Worm (Caenorhabditis elegans) whole organism, L1 larva: ENCODE measurements around the gene dhcr-7.
"Not testable (repeated sequence)": the region's sequence is repeated elsewhere in the genome, so short reads cannot be mapped to it uniquely, and the experiment has no call there.

Experiments
- C16A3.4 ChIP-seq: fragments of 150-350 bp; optimal IDR thresholded peaks from 2 replicates; lab custom pipeline; 2014; ENCODE audit warnings: missing biosample characterization, missing genetic modification characterization
- C34B4.2 ChIP-seq: sonication (generic microtip); optimal IDR thresholded peaks from 2 replicates; lab custom pipeline; 2017; ENCODE audit warnings: mild to moderate bottlenecking, missing genetic modification characterization, missing compliant biosample characterization
- F16B12.6 ChIP-seq: fragments of 150-350 bp; optimal IDR thresholded peaks from 2 replicates; lab custom pipeline; 2014; ENCODE audit warnings: missing biosample characterization, missing genetic modification characterization
- aha-1 ChIP-seq: fragments of 150-350 bp; optimal IDR thresholded peaks from 2 replicates; lab custom pipeline; 2014; ENCODE audit warnings: missing biosample characterization, missing genetic modification characterization
- alr-1 ChIP-seq: fragments of 200-800 bp; sonication (Bioruptor generic); optimal IDR thresholded peaks from 2 replicates; lab custom pipeline; 2018; ENCODE audit warnings: borderline replicate concordance, mild to moderate bottlenecking, missing genetic modification characterization, missing compliant biosample characterization
- ceh-63 ChIP-seq: fragments of 200-800 bp; sonication (Bioruptor generic); optimal IDR thresholded peaks from 2 replicates; lab custom pipeline; 2018; ENCODE audit warnings: mild to moderate bottlenecking, missing genetic modification characterization, missing compliant biosample characterization
- ceh-82 ChIP-seq, 3 experiments: fragments of 150-350 bp in 1 of 3; sonication (generic microtip) in 2 of 3; optimal IDR thresholded peaks; 2 replicates each; lab custom pipeline; 2014 to 2017; ENCODE audit warnings: missing biosample characterization in 3 of 3, missing genetic modification characterization in 3 of 3
- ceh-90 ChIP-seq: sonication (generic microtip); optimal IDR thresholded peaks from 2 replicates; lab custom pipeline; 2016; ENCODE audit warnings: missing genetic modification characterization, missing compliant biosample characterization
- ces-1 ChIP-seq: fragments of 150-350 bp; optimal IDR thresholded peaks from 2 replicates; lab custom pipeline; 2014; ENCODE audit warnings: missing biosample characterization, missing genetic modification reagents, missing genetic modification characterization
- dsc-1 ChIP-seq: sonication (generic microtip); optimal IDR thresholded peaks from 2 replicates; lab custom pipeline; 2016; ENCODE audit warnings: mild to moderate bottlenecking, missing genetic modification characterization, missing compliant biosample characterization
- efl-1 ChIP-seq, 4 experiments: fragments of 150-350 bp; optimal IDR thresholded peaks in 3 of 4; peaks in 1 of 4; 1 replicate in 1 of 4; 2 replicates in 3 of 4; lab custom pipeline; 2014; ENCODE audit warnings: missing biosample characterization in 2 of 4, missing genetic modification characterization in 2 of 4, missing genetic modification reagents in 2 of 4
- egl-13 ChIP-seq: sonication (generic microtip); optimal IDR thresholded peaks from 2 replicates; lab custom pipeline; 2016; ENCODE audit warnings: missing genotype, missing genetic modification reagents, missing genetic modification characterization, missing compliant biosample characterization
- elt-2 ChIP-seq: sonication (generic microtip); optimal IDR thresholded peaks from 2 replicates; lab custom pipeline; 2016; ENCODE audit warnings: missing genetic modification characterization, mild to moderate bottlenecking, inconsistent platforms, missing compliant biosample characterization, missing genetic modification reagents
- elt-3 ChIP-seq, 6 experiments: fragments of 150-350 bp in 1 of 6; sonication (generic microtip); optimal IDR thresholded peaks; 2 replicates each; lab custom pipeline; 2017 to 2018; ENCODE audit warnings: missing biosample characterization in 6 of 6, missing genetic modification characterization in 6 of 6, inconsistent platforms in 1 of 6
- ets-5 ChIP-seq: fragments of 200-800 bp; sonication (Bioruptor generic); IDR thresholded peaks from 2 replicates; pipeline ENCODE4 v1.3.6; 2022; ENCODE audit warnings: missing genetic modification characterization, missing compliant biosample characterization
- fkh-4 ChIP-seq: sonication (generic microtip); optimal IDR thresholded peaks from 2 replicates; lab custom pipeline; 2016; ENCODE audit warnings: missing compliant biosample characterization, missing genetic modification characterization, borderline replicate concordance
- fos-1 ChIP-seq: fragments of 150-350 bp; optimal IDR thresholded peaks from 2 replicates; lab custom pipeline; 2014; ENCODE audit warnings: missing biosample characterization, missing genetic modification characterization
- grh-1 ChIP-seq: fragments of 200-800 bp; sonication (Bioruptor generic); IDR thresholded peaks from 2 replicates; pipeline ENCODE4 v1.3.6; 2022; ENCODE audit warnings: missing genetic modification reagents, missing genetic modification characterization, missing compliant biosample characterization
- hlh-17 ChIP-seq: fragments of 200-800 bp; sonication (Bioruptor generic); optimal IDR thresholded peaks from 2 replicates; lab custom pipeline; 2018; ENCODE audit warnings: missing genetic modification characterization, mild to moderate bottlenecking, missing compliant biosample characterization, moderate library complexity, borderline replicate concordance
- isw-1 ChIP-seq: fragments of 200-800 bp; sonication (Bioruptor generic); IDR thresholded peaks from 2 replicates; pipeline ENCODE4 v1.3.6; 2022; ENCODE audit warnings: missing genetic modification characterization, missing compliant biosample characterization
- lin-13 ChIP-seq: fragments of 150-350 bp; optimal IDR thresholded peaks from 2 replicates; lab custom pipeline; 2014; ENCODE audit warnings: missing biosample characterization, missing genetic modification reagents, missing genetic modification characterization
- lin-14 ChIP-seq: fragments of 200-800 bp; sonication (Bioruptor generic); optimal IDR thresholded peaks from 2 replicates; lab custom pipeline; 2018; ENCODE audit warnings: mild to moderate bottlenecking, missing genetic modification characterization, moderate library complexity, missing compliant biosample characterization
- lin-35 ChIP-seq, 2 experiments: fragments of 150-350 bp; optimal IDR thresholded peaks; 2 replicates each; lab custom pipeline; 2014; ENCODE audit warnings: missing biosample characterization in 2 of 2, missing genetic modification characterization in 2 of 2, missing genetic modification reagents in 2 of 2
- lin-39 ChIP-seq: fragments of 150-350 bp; optimal IDR thresholded peaks from 2 replicates; lab custom pipeline; 2014; ENCODE audit warnings: missing biosample characterization, missing genetic modification reagents, missing genetic modification characterization
- lir-3 ChIP-seq: sonication (generic microtip); optimal IDR thresholded peaks from 2 replicates; lab custom pipeline; 2016; ENCODE audit warnings: mild to moderate bottlenecking, missing genetic modification characterization, moderate library complexity, missing compliant biosample characterization; ENCODE audit not compliant: poor library complexity
- lsy-2 ChIP-seq, 2 experiments: fragments of 150-350 bp; optimal IDR thresholded peaks; 2 replicates each; lab custom pipeline; 2014; ENCODE audit warnings: missing biosample characterization in 2 of 2, missing genetic modification characterization in 2 of 2
- mab-9 ChIP-seq: fragments of 200-800 bp; sonication (Bioruptor generic); IDR thresholded peaks from 2 replicates; pipeline ENCODE4 v1.3.6; 2022; ENCODE audit warnings: missing genetic modification reagents, missing genetic modification characterization, missing compliant biosample characterization
- mef-2 ChIP-seq: fragments of 150-350 bp; optimal IDR thresholded peaks from 2 replicates; lab custom pipeline; 2014; ENCODE audit warnings: missing biosample characterization, missing genetic modification characterization
- nhr-237 ChIP-seq: fragments of 150-350 bp; optimal IDR thresholded peaks from 2 replicates; lab custom pipeline; 2014; ENCODE audit warnings: missing biosample characterization, missing genetic modification characterization
- nhr-84 ChIP-seq: sonication (generic microtip); optimal IDR thresholded peaks from 2 replicates; lab custom pipeline; 2017; ENCODE audit warnings: missing biosample characterization, missing genetic modification characterization
- nhr-85 ChIP-seq: sonication (generic microtip); peaks from one replicate; lab custom pipeline; 2016; ENCODE audit warnings: missing genetic modification characterization, inconsistent platforms, missing compliant biosample characterization
- nhr-90 ChIP-seq: sonication (generic microtip); optimal IDR thresholded peaks from 2 replicates; lab custom pipeline; 2016; ENCODE audit warnings: mild to moderate bottlenecking, missing genetic modification characterization, missing compliant biosample characterization; ENCODE audit not compliant: poor library complexity
- pqm-1 ChIP-seq: sonication (generic microtip); optimal IDR thresholded peaks from 3 replicates; lab custom pipeline; 2017; ENCODE audit warnings: missing biosample characterization, missing genetic modification characterization
- skn-1 ChIP-seq: fragments of 150-350 bp; optimal IDR thresholded peaks from 2 replicates; lab custom pipeline; 2014; ENCODE audit warnings: missing biosample characterization, missing genetic modification characterization
- snpc-4 ChIP-seq: fragments of 150-350 bp; optimal IDR thresholded peaks from 2 replicates; lab custom pipeline; 2014; ENCODE audit warnings: missing biosample characterization, missing genetic modification characterization
- swsn-7 ChIP-seq: sonication (generic microtip); optimal IDR thresholded peaks from 2 replicates; lab custom pipeline; 2016; ENCODE audit warnings: missing genetic modification characterization, missing compliant biosample characterization
- unc-130 ChIP-seq: fragments of 150-350 bp; optimal IDR thresholded peaks from 2 replicates; lab custom pipeline; 2017; ENCODE audit warnings: missing biosample characterization, missing genetic modification characterization, inconsistent platforms
- unc-86 ChIP-seq: sonication (generic microtip); optimal IDR thresholded peaks from 2 replicates; lab custom pipeline; 2016; ENCODE audit warnings: missing genetic modification characterization, missing compliant biosample characterization
- zag-1 ChIP-seq: fragments of 150-350 bp; optimal IDR thresholded peaks from 2 replicates; lab custom pipeline; 2014; ENCODE audit warnings: missing biosample characterization, missing genetic modification characterization

Gene dhcr-7

ce11 chrV:20518927-20519326 is 33.7 kb upstream of the dhcr-7 start, which contains the start of gene Y38H6C.25:
Gene Y38H6C.25 (plus strand): TSS chrV:20519227.
- no peak for TF ChIP-seq ets-5 (GFP tag; lab: Robert Waterston, UW)
- no peak for TF ChIP-seq nhr-85 (tag; lab: Kevin White, UChicago)
- no peak for TF ChIP-seq dsc-1 (tag; lab: Kevin White, UChicago)
- TF ChIP-seq ceh-82 (tag; optimal IDR thresholded peaks at IDR 0.05; lab: Kevin White, UChicago) = no peak
- TF ChIP-seq grh-1 = no peak
- TF ChIP-seq nhr-84 = no peak
- TF ChIP-seq C16A3.4 (tag; lab: Kevin White, UChicago) = no peak
- TF ChIP-seq lin-13 (GFP tag; lab: Kevin White, UChicago) = no peak
- no peak for TF ChIP-seq ceh-63 (GFP tag; lab: Kevin White, UChicago)
- TF ChIP-seq egl-13 (tag; lab: Kevin White, UChicago) = no peak

ce11 chrV:20517005-20517404 is 31.8 kb upstream of the dhcr-7 start:
- TF ChIP-seq egl-13 (tag; lab: Kevin White, UChicago) (no peak), nhr-85 (tag; lab: Kevin White, UChicago) (peak; percentile 37)
- TF ChIP-seq, all 84 proteins: peak for 1

- TF ChIP-seq elt-2 (tag; lab: Kevin White, UChicago) (peak; percentile 6), alr-1 (tag; lab: Kevin White, UChicago) (no peak), zag-1 (no peak), mef-2 (tag; lab: Kevin White, UChicago) (no peak)
Measured at ce11 chrV:20514483-20514882, 29.3 kb upstream of the dhcr-7 start.

- TF ChIP-seq aha-1 (tag; lab: Kevin White, UChicago); ceh-90; pqm-1 (tag; lab: Kevin White, UChicago): not testable (repeated sequence)
Measured at ce11 chrV:20513661-20514060, 28.5 kb upstream of the dhcr-7 start, which contains the start of gene Y38H6C.8. Gene Y38H6C.8 (plus strand): TSS chrV:20513961.

ce11 chrV:20509427-20509826 is 24.2 kb upstream of the dhcr-7 start:
- TF ChIP-seq lsy-2 (tag; optimal IDR thresholded peaks at IDR 0.05; lab: Kevin White, UChicago) (no peak), mef-2 (tag; lab: Kevin White, UChicago) (no peak), lir-3 (tag; lab: Kevin White, UChicago) (no peak), lin-39 (tag; lab: Kevin White, UChicago) (no peak), elt-3 (tag; optimal IDR thresholded peaks at IDR 0.05; lab: Kevin White, UChicago) (no peak), fos-1 (tag; lab: Kevin White, UChicago) (no peak), efl-1 (optimal IDR thresholded peaks at IDR 0.05; lab: Kevin White, UChicago) (no peak), efl-1 (GFP tag; optimal IDR thresholded peaks at IDR 0.05 in 1 of 2; lab: Kevin White, UChicago) (peak in 1 of 2 experiments; percentile 52), dsc-1 (tag; lab: Kevin White, UChicago) (no peak)

ce11 chrV:20506542-20506941 is 21.4 kb upstream of the dhcr-7 start:
- TF ChIP-seq hlh-17 (GFP tag; lab: Kevin White, UChicago) (no peak), nhr-85 (tag; lab: Kevin White, UChicago) (peak; percentile 16), fkh-4 (tag; lab: Kevin White, UChicago) (no peak)

ce11 chrV:20504997-20505396 is 19.8 kb upstream of the dhcr-7 start, which contains the start of gene Y38H6C.4:
Gene Y38H6C.4 (minus strand): TSS chrV:20505097.
- TF ChIP-seq isw-1 (GFP tag; lab: Robert Waterston, UW) = no peak
- no peak for TF ChIP-seq ces-1 (GFP tag; lab: Kevin White, UChicago)
- no peak for TF ChIP-seq swsn-7
- no peak for TF ChIP-seq fos-1 (tag; lab: Kevin White, UChicago)
- TF ChIP-seq C34B4.2 = no peak
- TF ChIP-seq unc-130 = no peak
- TF ChIP-seq dsc-1 (tag; lab: Kevin White, UChicago) = no peak
- no peak for TF ChIP-seq F16B12.6 (tag; lab: Kevin White, UChicago)
- TF ChIP-seq skn-1 (tag; lab: Kevin White, UChicago) = no peak
- TF ChIP-seq efl-1 (optimal IDR thresholded peaks at IDR 0.05; lab: Kevin White, UChicago) = no peak
- TF ChIP-seq efl-1 (GFP tag; optimal IDR thresholded peaks at IDR 0.05 in 1 of 2; lab: Kevin White, UChicago) = no peak
- no peak for TF ChIP-seq unc-86 (tag; lab: Kevin White, UChicago)
- no peak for TF ChIP-seq hlh-17 (GFP tag; lab: Kevin White, UChicago)
- TF ChIP-seq nhr-237 (tag; lab: Kevin White, UChicago) = no peak
- TF ChIP-seq lin-35 (GFP tag; optimal IDR thresholded peaks at IDR 0.05; lab: Kevin White, UChicago) = no peak
- no peak for TF ChIP-seq snpc-4 (tag; lab: Kevin White, UChicago)
- no peak for TF ChIP-seq mab-9 (GFP tag; lab: Robert Waterston, UW)
- TF ChIP-seq lin-14 (GFP tag; lab: Kevin White, UChicago) = no peak
- TF ChIP-seq C16A3.4 (tag; lab: Kevin White, UChicago) = no peak
- TF ChIP-seq nhr-90 (tag; lab: Kevin White, UChicago) = no peak
